ENCODE assay signal across 2 worm cellular contexts in genomic region chrX:10963453-10964046, ce11.
A peak's percentile ranks its signal among the peaks of the same experiment; 100 is the strongest.
TF ChIP-seq lines count a peak whose summit lies in the region.

Gene nas-10 (minus strand): TSS chrX:10963503.

TF ChIP-seq in whole organism, L4 larva, 104 proteins besides CTCF, POLR2A, EP300 and RAD21 (continued from another document):
- TF ChIP-seq zip-2 (tag; optimal IDR thresholded peaks at IDR 0.05; lab: Kevin White, UChicago) = peak; percentile 40
- peak; percentile 34 to 87; a peak in 2 of 4 replicates for TF ChIP-seq madf-5 (GFP tag; IDR thresholded peaks at IDR 0.05; lab: Robert Waterston, UW)
- TF ChIP-seq snpc-1.2 (GFP tag; IDR thresholded peaks at IDR 0.05; lab: Robert Waterston, UW) = no peak; the same call in none of the 2 replicates
- no peak for TF ChIP-seq ztf-11 (tag; optimal IDR thresholded peaks at IDR 0.05; lab: Kevin White, UChicago)
- TF ChIP-seq dve-1 (tag; optimal IDR thresholded peaks at IDR 0.05; lab: Kevin White, UChicago; ENCODE audit: insufficient read depth) = no peak
- TF ChIP-seq ceh-32 (tag; optimal IDR thresholded peaks at IDR 0.05; lab: Kevin White, UChicago; ENCODE audit: poor library complexity) = no peak
- TF ChIP-seq daf-12 (tag; optimal IDR thresholded peaks at IDR 0.05; lab: Kevin White, UChicago) = no peak
- 0 out of 2 replicates have a peak, but pooled peaks have one; percentile 48 for TF ChIP-seq zip-11 (GFP tag; IDR thresholded peaks at IDR 0.05; lab: Robert Waterston, UW)
- peak; percentile 85 for TF ChIP-seq madf-9 (GFP tag; conservative IDR thresholded peaks at IDR 0.05; lab: Robert Waterston, UW)
- peak in 1 of 2 experiments; percentile 21 for TF ChIP-seq unc-62 (GFP tag; optimal IDR thresholded peaks at IDR 0.05 in 1 of 2; lab: Kevin White, UChicago)
- TF ChIP-seq unc-62 (tag; optimal IDR thresholded peaks at IDR 0.05; lab: Kevin White, UChicago) = no peak
- no peak for TF ChIP-seq ZK546.5 (tag; optimal IDR thresholded peaks at IDR 0.05; lab: Kevin White, UChicago)
- TF ChIP-seq D1046.2 (GFP tag; IDR thresholded peaks at IDR 0.05; lab: Robert Waterston, UW) = no peak
- TF ChIP-seq Y105C5A.15 (GFP tag; IDR thresholded peaks at IDR 0.05; lab: Robert Waterston, UW) = peak; percentile 74; the same call in 1 of the 2 replicates
- peak; percentile 71 for TF ChIP-seq spr-1 (tag; optimal IDR thresholded peaks at IDR 0.05; lab: Kevin White, UChicago)
- TF ChIP-seq snpc-4 (tag; optimal IDR thresholded peaks at IDR 0.05; lab: Kevin White, UChicago) = no peak
- peak; percentile 69; the same call in 1 of the 2 replicates for TF ChIP-seq Y48G9A.11 (GFP tag; IDR thresholded peaks at IDR 0.05; lab: Robert Waterston, UW)
- peak; percentile 91 for TF ChIP-seq arid-1 (GFP tag; conservative IDR thresholded peaks at IDR 0.05; lab: Robert Waterston, UW)
- peak; percentile 63 for TF ChIP-seq Y5F2A.4 (GFP tag; optimal IDR thresholded peaks at IDR 0.05; lab: Kevin White, UChicago)
- peak; percentile 53 for TF ChIP-seq nhr-77 (tag; optimal IDR thresholded peaks at IDR 0.05; lab: Kevin White, UChicago)
- TF ChIP-seq lir-3 (tag; optimal IDR thresholded peaks at IDR 0.05; lab: Kevin White, UChicago) = peak; percentile 35
- peak; percentile 23 for TF ChIP-seq unc-130 (GFP tag; optimal IDR thresholded peaks at IDR 0.05; lab: Kevin White, UChicago)
- peak; percentile 43 for TF ChIP-seq F10B5.3 (tag; optimal IDR thresholded peaks at IDR 0.05; lab: Kevin White, UChicago)
- no peak for TF ChIP-seq fos-1 (tag; optimal IDR thresholded peaks at IDR 0.05; lab: Kevin White, UChicago)
- TF ChIP-seq daf-16 (GFP tag; optimal IDR thresholded peaks at IDR 0.05; lab: Kevin White, UChicago) = peak in 1 of 2 experiments; percentile 72
- TF ChIP-seq daf-16 (tag; optimal IDR thresholded peaks at IDR 0.05; lab: Kevin White, UChicago) = peak; percentile 83
- no peak for TF ChIP-seq mep-1 (tag; optimal IDR thresholded peaks at IDR 0.05; lab: Kevin White, UChicago)
- no peak for TF ChIP-seq cey-2 (tag; optimal IDR thresholded peaks at IDR 0.05; lab: Kevin White, UChicago; ENCODE audit: borderline replicate concordance, insufficient read depth)
- peak; percentile 61; the same call in 1 of the 2 replicates for TF ChIP-seq dmd-9 (GFP tag; IDR thresholded peaks at IDR 0.05; lab: Robert Waterston, UW)
- peak; percentile 26 for TF ChIP-seq nhr-25 (tag; optimal IDR thresholded peaks at IDR 0.05; lab: Kevin White, UChicago; ENCODE audit: borderline replicate concordance, insufficient read depth)
- TF ChIP-seq R02D3.7 (tag; optimal IDR thresholded peaks at IDR 0.05; lab: Kevin White, UChicago) = no peak
- TF ChIP-seq nhr-28 (tag; optimal IDR thresholded peaks at IDR 0.05; lab: Kevin White, UChicago) = peak; percentile 46
- no peak for TF ChIP-seq Y75B8A.6 (GFP tag; IDR thresholded peaks at IDR 0.05; lab: Robert Waterston, UW)
- TF ChIP-seq lin-15B (tag; optimal IDR thresholded peaks at IDR 0.05; lab: Kevin White, UChicago) = no peak
- no peak for TF ChIP-seq ama-1 (optimal IDR thresholded peaks at IDR 0.05; lab: Kevin White, UChicago)
- TF ChIP-seq mdt-29 (GFP tag; IDR thresholded peaks at IDR 0.05; lab: Robert Waterston, UW) = no peak
- no peak for TF ChIP-seq nhr-6 (tag; optimal IDR thresholded peaks at IDR 0.05; lab: Kevin White, UChicago)
- no peak for TF ChIP-seq ces-1 (GFP tag; optimal IDR thresholded peaks at IDR 0.05; lab: Kevin White, UChicago)
- no peak for TF ChIP-seq lin-38 (GFP tag; IDR thresholded peaks at IDR 0.05; lab: Robert Waterston, UW)
- peak; percentile 90 for TF ChIP-seq ctbp-1 (GFP tag; IDR thresholded peaks at IDR 0.05; lab: Robert Waterston, UW)
- TF ChIP-seq hif-1 (tag; optimal IDR thresholded peaks at IDR 0.05; lab: Kevin White, UChicago) = peak; percentile 5 to 60
- TF ChIP-seq pha-4 (GFP tag; IDR thresholded peaks at IDR 0.05; lab: Robert Waterston, UW) = no peak; the same call in 1 of the 2 replicates
- TF ChIP-seq pha-4 (tag; optimal IDR thresholded peaks at IDR 0.05; lab: Kevin White, UChicago) = no peak
- peak; percentile 82 for TF ChIP-seq F26F4.8 (GFP tag; conservative IDR thresholded peaks at IDR 0.05; lab: Robert Waterston, UW)
- TF ChIP-seq lim-7 (GFP tag; IDR thresholded peaks at IDR 0.05; lab: Robert Waterston, UW) = peak; percentile 91
- TF ChIP-seq fkh-10 (GFP tag; optimal IDR thresholded peaks at IDR 0.05; lab: Kevin White, UChicago) = no peak
- no peak for TF ChIP-seq egl-27 (tag; optimal IDR thresholded peaks at IDR 0.05; lab: Kevin White, UChicago)

TF ChIP-seq in whole organism, late embryonic, 69 proteins besides CTCF, POLR2A, EP300 and RAD21 (continued from another document):
- TF ChIP-seq rnt-1 (tag; optimal IDR thresholded peaks at IDR 0.05; lab: Kevin White, UChicago) = peak; percentile 33
- no peak for TF ChIP-seq ama-1 (optimal IDR thresholded peaks at IDR 0.05; lab: Kevin White, UChicago)
- no peak for TF ChIP-seq unc-55 (GFP tag; optimal IDR thresholded peaks at IDR 0.05; lab: Kevin White, UChicago)
- peak; percentile 60 for TF ChIP-seq dmd-4 (tag; optimal IDR thresholded peaks at IDR 0.05; lab: Kevin White, UChicago; ENCODE audit: borderline replicate concordance)
- peak; percentile 73 for TF ChIP-seq lin-11 (tag; optimal IDR thresholded peaks at IDR 0.05; lab: Kevin White, UChicago)
- TF ChIP-seq hlh-15 (tag; optimal IDR thresholded peaks at IDR 0.05; lab: Kevin White, UChicago) = peak; percentile 58
